Fruit fly (Drosophila melanogaster) whole organism, embryonic: ENCODE results near the gene CG34293.

ENCODE experiments used
- Awh ChIP-seq: fragments of 200-800 bp; sonication (Bioruptor generic); IDR thresholded peaks from 2 replicates; pipeline ENCODE4, ENCODE4 v1.3.6; 2022; ENCODE audit warnings: missing biosample characterization, missing genetic modification characterization
- Blimp-1 ChIP-seq: fragments of 200-800 bp; sonication (Bioruptor generic); optimal IDR thresholded peaks from 3 replicates; lab custom pipeline; 2018; ENCODE audit warnings: missing biosample characterization, missing genetic modification characterization, mild to moderate bottlenecking, moderate library complexity, missing genetic modification reagents
- CG11398 ChIP-seq: fragments of 200-800 bp; sonication (Bioruptor generic); optimal IDR thresholded peaks from 2 replicates; lab custom pipeline; 2016; ENCODE audit warnings: missing biosample characterization, missing genetic modification characterization
- CG12942 ChIP-seq: fragments of 200-800 bp; sonication (Bioruptor generic); optimal IDR thresholded peaks from 3 replicates; lab custom pipeline; 2016; ENCODE audit warnings: missing biosample characterization, missing genetic modification characterization
- CG15514 ChIP-seq: fragments of 200-800 bp; sonication (Bioruptor generic); optimal IDR thresholded peaks from 3 replicates; lab custom pipeline; 2017; ENCODE audit warnings: missing biosample characterization, missing genetic modification characterization, mild to moderate bottlenecking, moderate library complexity, missing genetic modification reagents
- CG2129 ChIP-seq: fragments of 200-800 bp; sonication (Bioruptor generic); IDR thresholded peaks from 2 replicates; pipeline ENCODE4 v1.3.6; 2022; ENCODE audit warnings: missing biosample characterization, missing genetic modification characterization; ENCODE audit not compliant: partially characterized antibody
- CG2199 ChIP-seq: fragments of 200-800 bp; sonication (Bioruptor generic); IDR thresholded peaks from 3 replicates; pipeline ENCODE4 v1.3.6; 2022; ENCODE audit warnings: missing biosample characterization, missing genetic modification characterization
- CG2712 ChIP-seq: fragments of 200-800 bp; optimal IDR thresholded peaks from 3 replicates; lab custom pipeline; 2019; ENCODE audit warnings: missing biosample characterization, mild to moderate bottlenecking, missing genetic modification characterization, moderate library complexity
- CG34224 ChIP-seq: fragments of 200-800 bp; sonication (Bioruptor generic); IDR thresholded peaks from 3 replicates; pipeline ENCODE4 v1.3.6; 2022; ENCODE audit warnings: missing biosample characterization, missing genetic modification characterization; ENCODE audit not compliant: partially characterized antibody
- CG4282 ChIP-seq: fragments of 200-800 bp; sonication (Bioruptor generic); optimal IDR thresholded peaks from 2 replicates; lab custom pipeline; 2016; ENCODE audit warnings: missing biosample characterization, missing genetic modification characterization
- CG4360 ChIP-seq: fragments of 200-800 bp; sonication (Bioruptor generic); IDR thresholded peaks from 2 replicates; pipeline ENCODE4 v1.3.6; 2022; ENCODE audit warnings: missing biosample characterization, missing genetic modification characterization
- CG8089 ChIP-seq: fragments of 200-800 bp; sonication (Bioruptor generic); optimal IDR thresholded peaks from 3 replicates; lab custom pipeline; 2016; ENCODE audit warnings: missing biosample characterization, missing genetic modification characterization
- CG9876 ChIP-seq: fragments of 200-800 bp; sonication (Bioruptor generic); optimal IDR thresholded peaks from 2 replicates; lab custom pipeline; 2016; ENCODE audit warnings: missing biosample characterization, missing genetic modification characterization
- Dfd ChIP-seq, 2 experiments: fragments of >200 bp; optimal IDR thresholded peaks; 2 replicates each; lab custom pipeline; 2017; ENCODE audit warnings: missing biosample characterization in 2 of 2, missing genetic modification characterization in 2 of 2
- Drgx ChIP-seq: fragments of 200-800 bp; sonication (Bioruptor generic); IDR thresholded peaks from 2 replicates; pipeline ENCODE4 v1.3.6; 2022; ENCODE audit warnings: missing biosample characterization, missing genetic modification characterization
- Hr39 ChIP-seq: fragments of >200 bp; optimal IDR thresholded peaks from 2 replicates; lab custom pipeline; 2017
- Rfx ChIP-seq: fragments of 200-800 bp; sonication (Bioruptor generic); IDR thresholded peaks from 2 replicates; pipeline ENCODE4 v1.3.6; 2022; ENCODE audit warnings: missing biosample characterization, missing genetic modification characterization
- Side ChIP-seq: fragments of 200-800 bp; sonication (Bioruptor generic); optimal IDR thresholded peaks from 2 replicates; lab custom pipeline; 2016; ENCODE audit warnings: missing biosample characterization, missing genetic modification characterization
- Xrp1 ChIP-seq: fragments of 200-800 bp; sonication (Bioruptor generic); IDR thresholded peaks from 2 replicates; pipeline ENCODE4 v1.3.6; 2022; ENCODE audit warnings: missing biosample characterization, missing genetic modification characterization
- ab ChIP-seq: fragments of 200-800 bp; sonication (Bioruptor generic); optimal IDR thresholded peaks from 2 replicates; lab custom pipeline; 2016; ENCODE audit warnings: missing biosample characterization, missing genetic modification characterization
- bab2 ChIP-seq: fragments of 200-800 bp; sonication (Bioruptor generic); optimal IDR thresholded peaks from 2 replicates; lab custom pipeline; 2016; ENCODE audit warnings: missing biosample characterization, missing genetic modification characterization
- bsh ChIP-seq, 2 experiments: fragments of 200-800 bp; sonication (Bioruptor generic); optimal IDR thresholded peaks; 2 replicates each; lab custom pipeline; 2017 to 2018; ENCODE audit warnings: mild to moderate bottlenecking in 2 of 2, missing biosample characterization in 2 of 2, missing genetic modification characterization in 2 of 2, moderate library complexity in 1 of 2
- ewg ChIP-seq: fragments of 200-800 bp; sonication (Bioruptor generic); optimal IDR thresholded peaks from 3 replicates; lab custom pipeline; 2017; ENCODE audit warnings: mild to moderate bottlenecking, missing biosample characterization, missing genetic modification reagents, missing genetic modification characterization
- ken ChIP-seq: fragments of 200-800 bp; sonication (Bioruptor generic); IDR thresholded peaks from 3 replicates; pipeline ENCODE4 v1.3.6; 2022; ENCODE audit warnings: missing biosample characterization, missing genetic modification characterization
- lmd ChIP-seq: fragments of 200-800 bp; sonication (Bioruptor generic); IDR thresholded peaks from 2 replicates; pipeline ENCODE4 v1.3.6; 2022; ENCODE audit warnings: missing biosample characterization, missing genetic modification characterization
- nom ChIP-seq: fragments of 200-800 bp; sonication (Bioruptor generic); optimal IDR thresholded peaks from 2 replicates; lab custom pipeline; 2017; ENCODE audit warnings: missing biosample characterization, missing genetic modification characterization, mild to moderate bottlenecking, moderate library complexity, missing genetic modification reagents
- ranshi ChIP-seq: fragments of 200-800 bp; sonication (Bioruptor generic); IDR thresholded peaks from 2 replicates; pipeline ENCODE4 v1.3.6; 2022; ENCODE audit warnings: missing biosample characterization, missing genetic modification characterization
- sens ChIP-seq: fragments of 200-800 bp; sonication (Bioruptor generic); peaks from one replicate; lab custom pipeline; 2016; ENCODE audit warnings: missing biosample characterization, missing genetic modification characterization
- sens-2 ChIP-seq: fragments of 200-800 bp; sonication (Bioruptor generic); IDR thresholded peaks from 2 replicates; pipeline ENCODE4 v1.3.6; 2022; ENCODE audit warnings: missing biosample characterization, missing genetic modification characterization
- sug ChIP-seq: fragments of 200-800 bp; optimal IDR thresholded peaks from 2 replicates; lab custom pipeline; 2019; ENCODE audit warnings: missing biosample characterization, mild to moderate bottlenecking, missing genetic modification characterization, moderate library complexity
- tin ChIP-seq: fragments of 200-800 bp; sonication (Bioruptor generic); optimal IDR thresholded peaks from 3 replicates; lab custom pipeline; 2016; ENCODE audit warnings: missing biosample characterization, missing genetic modification characterization
- zfh1 ChIP-seq: fragments of 200-800 bp; sonication (Bioruptor generic); IDR thresholded peaks from 3 replicates; pipeline ENCODE4 v1.3.6; 2022; ENCODE audit warnings: missing biosample characterization, missing genetic modification characterization

The CG34293 gene

DNA sequence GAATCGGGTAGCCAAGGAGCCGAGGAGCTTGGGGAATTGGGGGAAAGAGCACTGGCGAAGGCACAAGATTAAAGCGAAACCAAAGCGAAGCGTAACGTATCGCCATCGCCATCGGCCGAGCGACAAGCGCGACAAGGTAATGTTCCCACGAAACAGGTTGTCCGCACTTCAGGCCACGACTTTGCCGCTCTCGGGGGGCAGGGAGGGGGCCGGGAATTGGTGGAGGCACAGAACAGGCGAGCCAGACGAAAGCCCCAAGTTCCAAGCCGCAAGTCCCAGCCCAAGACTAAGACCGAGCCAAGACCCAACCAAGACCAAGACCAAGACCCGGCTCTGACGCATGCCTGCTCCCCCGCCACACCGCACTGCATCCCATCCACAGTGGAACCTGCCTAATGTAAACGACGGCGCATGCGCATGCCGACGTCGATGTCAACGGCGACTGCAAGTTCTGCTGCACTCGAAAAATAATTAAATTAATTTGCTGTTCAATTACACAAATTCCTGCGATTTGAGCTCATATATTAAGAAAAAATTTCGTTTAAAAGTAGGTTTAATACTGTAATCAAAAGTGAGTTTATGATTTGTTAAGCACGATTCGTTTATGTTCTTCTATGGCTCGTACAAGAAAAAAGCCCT, 20.7 kb upstream of the CG34293 start (continued):
- TF ChIP-seq ranshi (GFP tag; lab: Robert Waterston, UW) (peak; percentile 42; the same call in 1 of the 2 replicates), ab (GFP tag; lab: Kevin White, UChicago) (no peak), ewg (GFP tag; lab: Kevin White, UChicago) (peak; percentile 41), bsh (GFP tag; optimal IDR thresholded peaks at IDR 0.05; lab: Kevin White, UChicago) (peak in 1 of 2 experiments; percentile 42), sens (peak; percentile 65), CG8089 (GFP tag; lab: Kevin White, UChicago) (no peak), ken (0 out of 3 replicates have a peak, but pooled peaks have one; percentile 17), CG2712 (peak; percentile 31), sens-2 (GFP tag; lab: Robert Waterston, UW) (0 out of 2 replicates have a peak, but pooled peaks have one; percentile 24), Blimp-1 (GFP tag; lab: Kevin White, UChicago) (peak; percentile 28), Hr39 (lab: Kevin White, UChicago) (no peak), lmd (GFP tag; lab: Robert Waterston, UW) (0 out of 2 replicates have a peak, but pooled peaks have one; percentile 24), sug (tag; lab: Kevin White, UChicago) (no peak), Awh (no peak), zfh1 (GFP tag; lab: Robert Waterston, UW) (0 out of 3 replicates have a peak, but pooled peaks have one; percentile 25), CG2199 (GFP tag; lab: Robert Waterston, UW) (no peak), CG15514 (GFP tag; lab: Kevin White, UChicago) (no peak), Xrp1 (GFP tag; lab: Robert Waterston, UW) (0 out of 2 replicates have a peak, but pooled peaks have one; percentile 9), CG9876 (GFP tag; lab: Kevin White, UChicago) (no peak), CG34224 (no peak)

dm6 chr3R:27181074-27181473, 15.7 kb upstream of the CG34293 start:
- TF ChIP-seq CG4360 (GFP tag; lab: Robert Waterston, UW) (no peak), bsh (GFP tag; optimal IDR thresholded peaks at IDR 0.05; lab: Kevin White, UChicago) (peak in 1 of 2 experiments; percentile 33), Drgx (peak; percentile 81)

DNA sequence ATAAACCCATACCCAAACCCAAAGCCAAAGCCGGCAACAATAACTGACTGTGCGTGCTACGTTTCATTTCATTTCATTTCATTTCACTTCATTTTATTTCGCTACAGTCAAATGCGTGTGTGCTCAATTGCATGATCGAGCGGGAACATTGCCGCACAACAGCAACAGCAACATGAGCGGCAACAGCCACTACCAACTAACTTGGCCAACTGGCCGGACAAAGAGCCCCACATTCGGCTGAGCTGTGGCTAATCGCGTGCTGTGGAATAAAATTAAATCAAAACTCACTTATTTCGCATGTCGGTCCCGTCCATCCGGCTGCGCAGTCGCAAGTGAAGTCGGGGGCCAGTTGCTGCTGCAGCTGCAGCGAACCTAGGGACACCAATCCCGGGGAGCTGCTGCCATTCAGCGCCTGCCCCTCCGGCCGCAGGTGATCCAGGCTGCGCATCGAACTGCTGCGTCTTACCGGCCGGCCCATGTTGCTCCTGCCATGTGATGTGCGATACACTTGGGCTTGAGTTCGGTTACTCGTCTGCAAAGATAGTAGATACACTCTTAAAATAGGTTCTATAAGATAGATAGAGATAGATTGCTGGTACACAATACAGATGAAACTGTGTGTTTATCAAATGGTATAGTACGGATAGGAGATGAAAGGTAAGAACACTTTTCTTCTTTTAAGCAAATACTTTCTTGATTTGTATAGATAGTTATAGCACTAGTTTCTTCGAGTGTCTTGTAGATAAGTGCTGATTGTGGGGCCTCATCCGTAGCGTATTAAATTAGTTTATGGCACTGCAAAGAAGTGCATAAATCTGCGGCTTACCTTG, 13.4 kb upstream of the CG34293 start:
- TF ChIP-seq Drgx: 0 out of 2 replicates have a peak, but pooled peaks have one; percentile 24
- peak in 1 of 2 experiments; percentile 29 for TF ChIP-seq bsh (GFP tag; optimal IDR thresholded peaks at IDR 0.05; lab: Kevin White, UChicago)
- TF ChIP-seq CG12942 (GFP tag; lab: Kevin White, UChicago): no peak
- peak; percentile 37 for TF ChIP-seq nom (GFP tag; lab: Kevin White, UChicago)
- no peak for TF ChIP-seq Rfx (GFP tag; lab: Robert Waterston, UW)
- TF ChIP-seq tin (GFP tag; lab: Kevin White, UChicago): no peak

- TF ChIP-seq Side (GFP tag; lab: Kevin White, UChicago): no peak
- no peak for TF ChIP-seq CG11398
- TF ChIP-seq nom (GFP tag; lab: Kevin White, UChicago): peak; percentile 2
These were observed 12.2 kb upstream of the CG34293 start for dm6 chr3R:27177567-27177966.

DNA sequence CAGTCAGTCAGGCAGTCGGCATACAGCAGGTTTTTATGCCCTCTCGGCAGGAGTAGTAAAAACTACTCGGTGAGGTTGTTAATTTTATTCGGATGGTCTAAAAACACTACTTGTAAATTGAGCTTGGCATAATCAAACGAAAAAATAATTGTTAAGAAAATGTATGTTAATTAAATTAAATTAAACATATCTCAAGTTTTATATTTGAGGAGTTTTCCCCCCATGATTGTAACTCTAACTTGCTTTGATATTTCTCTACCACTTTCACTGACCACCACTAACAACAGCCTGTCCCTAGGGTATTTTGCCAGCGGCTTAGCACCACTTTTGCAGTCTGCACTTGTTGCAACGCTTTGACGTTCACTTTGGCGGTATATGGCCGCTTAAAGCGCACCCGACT, 10.3 kb upstream of the CG34293 start:
- TF ChIP-seq bab2 (no peak), CG2129 (GFP tag; lab: Robert Waterston, UW) (no peak), CG4282 (GFP tag; lab: Kevin White, UChicago) (no peak), Drgx (peak; percentile 50), Dfd (GFP tag; optimal IDR thresholded peaks at IDR 0.05; lab: Kevin White, UChicago) (no peak)
